Fruit fly (Drosophila melanogaster) whole organism, embryonic: ENCODE measurements around the gene ClC-a.
A peak's percentile ranks its signal among the peaks of the same experiment; 100 is the strongest.

Experiments
- Antp ChIP-seq: fragments of 200-800 bp; sonication (Bioruptor generic); optimal IDR thresholded peaks from 3 replicates; lab custom pipeline; 2016; ENCODE audit warnings: missing biosample characterization, missing genetic modification characterization
- Awh ChIP-seq: fragments of 200-800 bp; sonication (Bioruptor generic); IDR thresholded peaks from 2 replicates; pipeline ENCODE4, ENCODE4 v1.3.6; 2022; ENCODE audit warnings: missing biosample characterization, missing genetic modification characterization
- B-H1 ChIP-seq: fragments of 200-800 bp; sonication (Bioruptor generic); IDR thresholded peaks from 3 replicates; pipeline ENCODE4 v1.3.6; 2022; ENCODE audit warnings: missing biosample characterization, missing genetic modification characterization
- Blimp-1 ChIP-seq: fragments of 200-800 bp; sonication (Bioruptor generic); optimal IDR thresholded peaks from 3 replicates; lab custom pipeline; 2018; ENCODE audit warnings: missing biosample characterization, missing genetic modification characterization, mild to moderate bottlenecking, moderate library complexity, missing genetic modification reagents
- BtbVII ChIP-seq: fragments of 200-800 bp; sonication (Bioruptor generic); optimal IDR thresholded peaks from 3 replicates; lab custom pipeline; 2017; ENCODE audit warnings: missing biosample characterization, mild to moderate bottlenecking, missing genetic modification characterization
- CG11723 ChIP-seq: fragments of 200-800 bp; sonication (Bioruptor generic); optimal IDR thresholded peaks from 2 replicates; lab custom pipeline; 2017; ENCODE audit warnings: missing biosample characterization, mild to moderate bottlenecking, missing genetic modification characterization
- CG12071 ChIP-seq: fragments of 200-800 bp; sonication (Bioruptor generic); optimal IDR thresholded peaks from 3 replicates; lab custom pipeline; 2018; ENCODE audit warnings: missing biosample characterization, mild to moderate bottlenecking, missing genetic modification characterization
- CG12659 ChIP-seq: fragments of 200-800 bp; sonication (Bioruptor generic); optimal IDR thresholded peaks from 3 replicates; lab custom pipeline; 2017; ENCODE audit warnings: mild to moderate bottlenecking, missing biosample characterization, missing genetic modification reagents, missing genetic modification characterization
- CG13624 ChIP-seq: fragments of 200-800 bp; sonication (Bioruptor generic); optimal IDR thresholded peaks from 2 replicates; lab custom pipeline; 2016; ENCODE audit warnings: missing biosample characterization, missing genetic modification characterization
- CG17328 ChIP-seq: fragments of 200-800 bp; sonication (Bioruptor generic); IDR thresholded peaks from 2 replicates; pipeline ENCODE4 v1.3.6; 2022; ENCODE audit warnings: missing biosample characterization, missing genetic modification characterization
- CG17361 ChIP-seq: fragments of 200-800 bp; sonication (Bioruptor generic); IDR thresholded peaks from 3 replicates; pipeline ENCODE4 v1.3.6; 2022; ENCODE audit warnings: missing biosample characterization, missing genetic modification characterization
- CG17829 ChIP-seq: fragments of 200-800 bp; optimal IDR thresholded peaks from 2 replicates; lab custom pipeline; 2019; ENCODE audit warnings: missing biosample characterization, mild to moderate bottlenecking, missing genetic modification characterization, moderate library complexity
- CG17912 ChIP-seq: fragments of 200-800 bp; sonication (Bioruptor generic); optimal IDR thresholded peaks from 2 replicates; lab custom pipeline; 2018; ENCODE audit warnings: missing biosample characterization, mild to moderate bottlenecking, missing genetic modification characterization
- CG18476 ChIP-seq: fragments of 200-800 bp; sonication (Bioruptor generic); optimal IDR thresholded peaks from 2 replicates; lab custom pipeline; 2016; ENCODE audit warnings: missing biosample characterization, mild to moderate bottlenecking, missing genetic modification characterization
- CG2712 ChIP-seq: fragments of 200-800 bp; optimal IDR thresholded peaks from 3 replicates; lab custom pipeline; 2019; ENCODE audit warnings: missing biosample characterization, mild to moderate bottlenecking, missing genetic modification characterization, moderate library complexity
- CG31365 ChIP-seq: fragments of 200-800 bp; sonication (Bioruptor generic); optimal IDR thresholded peaks from 2 replicates; lab custom pipeline; 2018; ENCODE audit warnings: missing biosample characterization, mild to moderate bottlenecking, missing genetic modification characterization
- CG34376 ChIP-seq: fragments of 200-800 bp; sonication (Bioruptor generic); optimal IDR thresholded peaks from 2 replicates; lab custom pipeline; 2018; ENCODE audit warnings: missing biosample characterization, mild to moderate bottlenecking, missing genetic modification characterization
- CG34422 ChIP-seq: fragments of 200-800 bp; sonication (Bioruptor generic); IDR thresholded peaks from 3 replicates; pipeline ENCODE4 v1.3.6; 2022; ENCODE audit warnings: missing biosample characterization, missing genetic modification characterization
- CG4820 ChIP-seq: fragments of 200-800 bp; sonication (Bioruptor generic); optimal IDR thresholded peaks from 3 replicates; lab custom pipeline; 2016; ENCODE audit warnings: missing biosample characterization, missing genetic modification characterization
- CG7372 ChIP-seq: fragments of 200-800 bp; sonication (Bioruptor generic); IDR thresholded peaks from 2 replicates; pipeline ENCODE4 v1.3.6; 2022; ENCODE audit warnings: missing biosample characterization, missing genetic modification characterization
- CG9817 ChIP-seq: fragments of 200-800 bp; sonication (Bioruptor generic); optimal IDR thresholded peaks from 2 replicates; lab custom pipeline; 2018; ENCODE audit warnings: missing biosample characterization, mild to moderate bottlenecking, missing genetic modification characterization, moderate library complexity
- CoRest ChIP-seq: fragments of 200-800 bp; sonication (Bioruptor generic); optimal IDR thresholded peaks from 3 replicates; lab custom pipeline; 2018; ENCODE audit warnings: missing biosample characterization, mild to moderate bottlenecking, missing genetic modification characterization, moderate library complexity
- D ChIP-seq, 2 experiments: fragments of 200-800 bp in 1 of 2; fragments of >200 bp in 1 of 2; sonication (Bioruptor generic) in 1 of 2; optimal IDR thresholded peaks; 2 replicates in 1 of 2; 3 replicates in 1 of 2; lab custom pipeline; 2017; ENCODE audit warnings: mild to moderate bottlenecking in 1 of 2, missing biosample characterization in 1 of 2, missing genetic modification characterization in 1 of 2, missing genetic modification reagents in 1 of 2
- Dip2 ChIP-seq: fragments of 200-800 bp; sonication (Bioruptor generic); IDR thresholded peaks from 2 replicates; pipeline ENCODE4 v1.3.6; 2022; ENCODE audit warnings: missing biosample characterization, missing genetic modification characterization
- Dll ChIP-seq: fragments of 200-800 bp; sonication (Bioruptor generic); IDR thresholded peaks from 4 replicates; pipeline ENCODE4 v1.3.6; 2022; ENCODE audit warnings: missing biosample characterization, missing genetic modification characterization; ENCODE audit not compliant: partially characterized antibody
- Drgx ChIP-seq: fragments of 200-800 bp; sonication (Bioruptor generic); IDR thresholded peaks from 2 replicates; pipeline ENCODE4 v1.3.6; 2022; ENCODE audit warnings: missing biosample characterization, missing genetic modification characterization
- E2f1 ChIP-seq: fragments of 200-800 bp; sonication (Bioruptor generic); IDR thresholded peaks from 2 replicates; pipeline ENCODE4 v1.3.6; 2022; ENCODE audit warnings: missing biosample characterization, missing genetic modification characterization
- E2f2 ChIP-seq: fragments of 200-800 bp; sonication (Bioruptor generic); IDR thresholded peaks from 2 replicates; pipeline ENCODE4 v1.3.6; 2022; ENCODE audit warnings: missing biosample characterization, missing genetic modification characterization
- Hr3 ChIP-seq: fragments of 200-800 bp; sonication (Bioruptor generic); optimal IDR thresholded peaks from 3 replicates; lab custom pipeline; 2016; ENCODE audit warnings: missing biosample characterization, missing genetic modification characterization
- Hr39 ChIP-seq: fragments of >200 bp; optimal IDR thresholded peaks from 2 replicates; lab custom pipeline; 2017
- Jarid2 ChIP-seq: fragments of 200-800 bp; sonication (Bioruptor generic); optimal IDR thresholded peaks from 3 replicates; lab custom pipeline; 2017; ENCODE audit warnings: mild to moderate bottlenecking, missing biosample characterization, missing genetic modification reagents, missing genetic modification characterization
- Nf-YC ChIP-seq: fragments of 200-800 bp; optimal IDR thresholded peaks from 3 replicates; lab custom pipeline; 2019; ENCODE audit warnings: missing biosample characterization, mild to moderate bottlenecking, missing genetic modification characterization, moderate library complexity
- Poxn ChIP-seq: fragments of 200-800 bp; sonication (Bioruptor generic); IDR thresholded peaks from 2 replicates; pipeline ENCODE4 v1.3.6; 2022; ENCODE audit warnings: missing biosample characterization, missing genetic modification characterization
- Six4 ChIP-seq: fragments of 200-800 bp; sonication (Bioruptor generic); optimal IDR thresholded peaks from 2 replicates; lab custom pipeline; 2016; ENCODE audit warnings: missing biosample characterization, missing genetic modification characterization
- ab ChIP-seq: fragments of 200-800 bp; sonication (Bioruptor generic); optimal IDR thresholded peaks from 2 replicates; lab custom pipeline; 2016; ENCODE audit warnings: missing biosample characterization, missing genetic modification characterization
- ash1 ChIP-seq: fragments of 200-800 bp; sonication (Bioruptor generic); optimal IDR thresholded peaks from 2 replicates; lab custom pipeline; 2018; ENCODE audit warnings: missing biosample characterization, mild to moderate bottlenecking, missing genetic modification characterization
- ato ChIP-seq: fragments of 200-800 bp; sonication (Bioruptor generic); IDR thresholded peaks from 2 replicates; pipeline ENCODE4 v1.3.6; 2022; ENCODE audit warnings: missing biosample characterization, missing genetic modification characterization; ENCODE audit not compliant: partially characterized antibody
- bcd ChIP-seq: fragments of 200-800 bp; sonication (Bioruptor generic); optimal IDR thresholded peaks from 2 replicates; lab custom pipeline; 2017; ENCODE audit warnings: missing biosample characterization, mild to moderate bottlenecking, missing genetic modification characterization
- bowl ChIP-seq: fragments of 200-800 bp; sonication (Bioruptor generic); IDR thresholded peaks from 2 replicates; pipeline ENCODE4 v1.3.6; 2022; ENCODE audit warnings: missing biosample characterization, missing genetic modification characterization
- ci ChIP-seq: fragments of 200-800 bp; sonication (Bioruptor generic); IDR thresholded peaks from 3 replicates; pipeline ENCODE4 v1.3.6; 2022; ENCODE audit warnings: missing biosample characterization, missing genetic modification characterization
- dysf ChIP-seq: fragments of 200-800 bp; sonication (Bioruptor generic); IDR thresholded peaks from 3 replicates; pipeline ENCODE4 v1.3.6; 2022; ENCODE audit warnings: missing biosample characterization, missing genetic modification characterization
- gt ChIP-seq: fragments of 200-800 bp; sonication (Bioruptor generic); IDR thresholded peaks from 2 replicates; pipeline ENCODE4 v1.3.6; 2022; ENCODE audit warnings: missing biosample characterization, missing genetic modification characterization
- ham ChIP-seq: fragments of 200-800 bp; sonication (Bioruptor generic); IDR thresholded peaks from 2 replicates; pipeline ENCODE4 v1.3.6; 2022; ENCODE audit warnings: missing biosample characterization, missing genetic modification characterization
- lab ChIP-seq: fragments of 200-800 bp; sonication (Bioruptor generic); optimal IDR thresholded peaks from 3 replicates; lab custom pipeline; 2017; ENCODE audit warnings: missing biosample characterization, missing genetic modification characterization, mild to moderate bottlenecking, moderate library complexity, missing genetic modification reagents
- nmo ChIP-seq: fragments of 200-800 bp; sonication (Bioruptor generic); optimal IDR thresholded peaks from 2 replicates; lab custom pipeline; 2018; ENCODE audit warnings: missing biosample characterization, mild to moderate bottlenecking, missing genetic modification characterization, moderate library complexity
- onecut ChIP-seq: fragments of 200-800 bp; sonication (Bioruptor generic); IDR thresholded peaks from 2 replicates; pipeline ENCODE4 v1.3.6; 2022; ENCODE audit warnings: missing biosample characterization, missing genetic modification characterization
- phol ChIP-seq: fragments of 200-800 bp; sonication (Bioruptor generic); optimal IDR thresholded peaks from 3 replicates; lab custom pipeline; 2018; ENCODE audit warnings: missing biosample characterization, mild to moderate bottlenecking, missing genetic modification characterization, moderate library complexity
- repo ChIP-seq: fragments of 200-800 bp; sonication (Bioruptor generic); optimal IDR thresholded peaks from 2 replicates; lab custom pipeline; 2016; ENCODE audit warnings: missing biosample characterization, missing genetic modification characterization
- ssp ChIP-seq: fragments of 200-800 bp; sonication (Bioruptor generic); IDR thresholded peaks from 2 replicates; pipeline ENCODE4 v1.3.6; 2022; ENCODE audit warnings: missing biosample characterization, missing genetic modification characterization
- tna ChIP-seq: fragments of 200-800 bp; sonication (Bioruptor generic); IDR thresholded peaks from 2 replicates; pipeline ENCODE4 v1.3.6; 2022; ENCODE audit warnings: missing biosample characterization, missing genetic modification characterization; ENCODE audit not compliant: partially characterized antibody
- trh ChIP-seq: fragments of 200-800 bp; sonication (Bioruptor generic); optimal IDR thresholded peaks from 2 replicates; lab custom pipeline; 2016; ENCODE audit warnings: missing biosample characterization, missing genetic modification characterization

Gene ClC-a

dm6 chr3R:11764279-11764880 is 48.6 kb downstream of the ClC-a start, which contains the start of gene Lk6 (continued):
- peak; percentile 91 for TF ChIP-seq Jarid2 (GFP tag; lab: Kevin White, UChicago)
- TF ChIP-seq CG34422 = no peak
- TF ChIP-seq Hr3 (GFP tag; lab: Kevin White, UChicago) = no peak
- peak; percentile 71 for TF ChIP-seq CG2712
- TF ChIP-seq CG31365 (tag; lab: Kevin White, UChicago) = peak; percentile 70
- peak; percentile 93 for TF ChIP-seq CG34376 (GFP tag; lab: Kevin White, UChicago)
- TF ChIP-seq CG17361 (GFP tag; lab: Robert Waterston, UW) = no peak
- no peak for TF ChIP-seq CG11723 (GFP tag; lab: Kevin White, UChicago)
- TF ChIP-seq E2f1 = no peak
- TF ChIP-seq repo (GFP tag; lab: Kevin White, UChicago) = no peak
- TF ChIP-seq Poxn = no peak
- TF ChIP-seq onecut (GFP tag; lab: Robert Waterston, UW) = no peak; the same call in 1 of the 2 replicates
- TF ChIP-seq ab (GFP tag; lab: Kevin White, UChicago) = no peak
- no peak for TF ChIP-seq Six4 (GFP tag; lab: Kevin White, UChicago)
- TF ChIP-seq Drgx = no peak
- TF ChIP-seq CG18476 = no peak
- TF ChIP-seq Antp (GFP tag; lab: Kevin White, UChicago) = peak; percentile 14
- peak; percentile 70 for TF ChIP-seq CG12071
- TF ChIP-seq phol (tag; lab: Kevin White, UChicago) = peak; percentile 88
- TF ChIP-seq Blimp-1 (GFP tag; lab: Kevin White, UChicago) = peak; percentile 30
- TF ChIP-seq Dll (GFP tag; lab: Robert Waterston, UW) = no peak
- TF ChIP-seq ssp = no peak
- no peak for TF ChIP-seq D (optimal IDR thresholded peaks at IDR 0.05; lab: Kevin White, UChicago)
- TF ChIP-seq D (GFP tag; optimal IDR thresholded peaks at IDR 0.05; lab: Kevin White, UChicago) = peak; percentile 12
- TF ChIP-seq BtbVII (GFP tag; lab: Kevin White, UChicago) = peak; percentile 52
- TF ChIP-seq CG7372 = no peak
- TF ChIP-seq ato = no peak
- no peak for TF ChIP-seq ham (GFP tag; lab: Robert Waterston, UW)
- TF ChIP-seq Dip2 (GFP tag; lab: Robert Waterston, UW) = no peak
- no peak for TF ChIP-seq ci (GFP tag; lab: Robert Waterston, UW)
- TF ChIP-seq CG9817 = peak; percentile 28
- TF ChIP-seq trh (GFP tag; lab: Kevin White, UChicago) = no peak
- no peak for TF ChIP-seq B-H1 (GFP tag; lab: Robert Waterston, UW)
- TF ChIP-seq CG12659 = peak; percentile 91
- TF ChIP-seq nmo (GFP tag; lab: Kevin White, UChicago) = peak; percentile 78
- TF ChIP-seq CG17328 (GFP tag; lab: Robert Waterston, UW) = no peak
- no peak for TF ChIP-seq E2f2 (GFP tag; lab: Robert Waterston, UW)
- peak; percentile 71 for TF ChIP-seq Nf-YC (tag; lab: Kevin White, UChicago)
- peak; percentile 62 for TF ChIP-seq CoRest (tag; lab: Kevin White, UChicago)
- no peak for TF ChIP-seq Hr39 (lab: Kevin White, UChicago)
- TF ChIP-seq ash1 (GFP tag; lab: Kevin White, UChicago) = no peak
- TF ChIP-seq CG17912 (GFP tag; lab: Kevin White, UChicago) = peak; percentile 60
- peak; percentile 60 for TF ChIP-seq CG13624 (GFP tag; lab: Kevin White, UChicago)
- TF ChIP-seq dysf (GFP tag; lab: Robert Waterston, UW) = no peak
- TF ChIP-seq CG4820 (GFP tag; lab: Kevin White, UChicago) = peak; percentile 22
- no peak for TF ChIP-seq Awh (GFP tag; lab: Robert Waterston, UW)
- peak; percentile 52 for TF ChIP-seq bcd (GFP tag; lab: Kevin White, UChicago)
- TF ChIP-seq tna (GFP tag; lab: Robert Waterston, UW) = no peak
- TF ChIP-seq bowl (GFP tag; lab: Robert Waterston, UW) = no peak
- no peak for TF ChIP-seq gt (GFP tag; lab: Robert Waterston, UW)
- TF ChIP-seq lab (GFP tag; lab: Kevin White, UChicago) = peak; percentile 73
- peak; percentile 74 for TF ChIP-seq CG17829 (tag; lab: Kevin White, UChicago)
